Fruit fly (Drosophila melanogaster) whole organism, embryonic: ENCODE data around the gene RhoGAP100F.

Experiments
- Atf3 ChIP-seq: fragments of 200-800 bp; sonication (Bioruptor generic); optimal IDR thresholded peaks from 3 replicates; lab custom pipeline; 2016; ENCODE audit warnings: missing biosample characterization, missing genetic modification characterization
- BtbVII ChIP-seq: fragments of 200-800 bp; sonication (Bioruptor generic); optimal IDR thresholded peaks from 3 replicates; lab custom pipeline; 2017; ENCODE audit warnings: missing biosample characterization, mild to moderate bottlenecking, missing genetic modification characterization
- C15 ChIP-seq: fragments of 200-800 bp; sonication (Bioruptor generic); IDR thresholded peaks from 3 replicates; pipeline ENCODE4 v1.3.6; 2022; ENCODE audit warnings: missing biosample characterization, missing genetic modification characterization
- CG10321 ChIP-seq: fragments of 200-800 bp; sonication (Bioruptor generic); IDR thresholded peaks from 2 replicates; pipeline ENCODE4 v1.3.6; 2022; ENCODE audit warnings: missing biosample characterization, missing genetic modification characterization
- CG11456 ChIP-seq: fragments of 200-800 bp; sonication (Bioruptor generic); IDR thresholded peaks from 3 replicates; pipeline ENCODE4 v1.3.6; 2022; ENCODE audit warnings: missing biosample characterization, missing genetic modification characterization
- CG11560 ChIP-seq: fragments of 200-800 bp; sonication (Bioruptor generic); IDR thresholded peaks from 3 replicates; pipeline ENCODE4 v1.3.6; 2022; ENCODE audit warnings: missing biosample characterization, missing genetic modification characterization
- CG12744 ChIP-seq: fragments of 200-800 bp; sonication (Bioruptor generic); optimal IDR thresholded peaks from 2 replicates; lab custom pipeline; 2016; ENCODE audit warnings: missing biosample characterization, missing genetic modification characterization
- CG13296 ChIP-seq: fragments of 200-800 bp; sonication (Bioruptor generic); optimal IDR thresholded peaks from 3 replicates; lab custom pipeline; 2018; ENCODE audit warnings: missing biosample characterization, mild to moderate bottlenecking, missing genetic modification characterization
- CG16863 ChIP-seq: fragments of 200-800 bp; sonication (Bioruptor generic); optimal IDR thresholded peaks from 3 replicates; lab custom pipeline; 2016; ENCODE audit warnings: missing biosample characterization, missing genetic modification characterization
- CG17186 ChIP-seq: fragments of 200-800 bp; sonication (Bioruptor generic); optimal IDR thresholded peaks from 3 replicates; lab custom pipeline; 2017; ENCODE audit warnings: missing biosample characterization, missing genetic modification reagents, missing genetic modification characterization
- CG17361 ChIP-seq: fragments of 200-800 bp; sonication (Bioruptor generic); IDR thresholded peaks from 3 replicates; pipeline ENCODE4 v1.3.6; 2022; ENCODE audit warnings: missing biosample characterization, missing genetic modification characterization
- CG17612 ChIP-seq: fragments of 200-800 bp; sonication (Bioruptor generic); IDR thresholded peaks from 2 replicates; pipeline ENCODE4 v1.3.6; 2022; ENCODE audit warnings: missing biosample characterization, missing genetic modification characterization
- CG1832 ChIP-seq: fragments of 200-800 bp; sonication (Bioruptor generic); optimal IDR thresholded peaks from 2 replicates; lab custom pipeline; 2017; ENCODE audit warnings: missing biosample characterization, mild to moderate bottlenecking, missing genetic modification characterization, inconsistent platforms
- CG2116 ChIP-seq: fragments of 200-800 bp; sonication (Bioruptor generic); optimal IDR thresholded peaks from 3 replicates; lab custom pipeline; 2018; ENCODE audit warnings: missing biosample characterization, mild to moderate bottlenecking, missing genetic modification characterization
- CG30403 ChIP-seq: fragments of 200-800 bp; sonication (Bioruptor generic); optimal IDR thresholded peaks from 3 replicates; lab custom pipeline; 2016; ENCODE audit warnings: missing biosample characterization, missing genetic modification characterization
- CG3065 ChIP-seq: fragments of 200-800 bp; sonication (Bioruptor generic); optimal IDR thresholded peaks from 2 replicates; lab custom pipeline; 2016; ENCODE audit warnings: missing biosample characterization, missing genetic modification characterization
- CG31388 ChIP-seq: fragments of 200-800 bp; sonication (Bioruptor generic); optimal IDR thresholded peaks from 2 replicates; lab custom pipeline; 2016; ENCODE audit warnings: missing biosample characterization, missing genetic modification characterization
- CG32532 ChIP-seq: fragments of 200-800 bp; sonication (Bioruptor generic); IDR thresholded peaks from 2 replicates; pipeline ENCODE4 v1.3.6; 2022; ENCODE audit warnings: missing biosample characterization, missing genetic modification characterization
- CG5953 ChIP-seq: fragments of 200-800 bp; sonication (Bioruptor generic); IDR thresholded peaks from 2 replicates; pipeline ENCODE4 v1.3.6; 2022; ENCODE audit warnings: missing biosample characterization, missing genetic modification characterization
- CG7928 ChIP-seq: fragments of 200-800 bp; sonication (Bioruptor generic); optimal IDR thresholded peaks from 2 replicates; lab custom pipeline; 2017; ENCODE audit warnings: missing biosample characterization, mild to moderate bottlenecking, missing genetic modification characterization
- Dref ChIP-seq: fragments of 200-800 bp; sonication (Bioruptor generic); IDR thresholded peaks from 2 replicates; pipeline ENCODE4 v1.3.6; 2022; ENCODE audit warnings: missing biosample characterization, missing genetic modification characterization
- Fer3 ChIP-seq: fragments of 200-800 bp; sonication (Bioruptor generic); optimal IDR thresholded peaks from 2 replicates; lab custom pipeline; 2018; ENCODE audit warnings: missing biosample characterization, mild to moderate bottlenecking, missing genetic modification characterization, moderate library complexity
- Gsc ChIP-seq: fragments of 200-800 bp; sonication (Bioruptor generic); IDR thresholded peaks from 2 replicates; pipeline ENCODE4 v1.3.6; 2022; ENCODE audit warnings: missing biosample characterization, missing genetic modification characterization
- Gug ChIP-seq: fragments of 200-800 bp; sonication (Bioruptor generic); IDR thresholded peaks from 4 replicates; pipeline ENCODE4 v1.3.6; 2022; ENCODE audit warnings: missing biosample characterization, missing genetic modification characterization
- HLH3B ChIP-seq: fragments of 200-800 bp; sonication (Bioruptor generic); IDR thresholded peaks from 2 replicates; pipeline ENCODE4 v1.3.6; 2022; ENCODE audit warnings: missing biosample characterization, missing genetic modification characterization
- HLHmδ ChIP-seq: fragments of 200-800 bp; sonication (Bioruptor generic); optimal IDR thresholded peaks from 2 replicates; lab custom pipeline; 2018; ENCODE audit warnings: missing biosample characterization, mild to moderate bottlenecking, missing genetic modification characterization, moderate library complexity
- HmgD ChIP-seq: fragments of 200-800 bp; sonication (Bioruptor generic); optimal IDR thresholded peaks from 3 replicates; lab custom pipeline; 2016; ENCODE audit warnings: missing biosample characterization, missing genetic modification characterization
- Hsf ChIP-seq: fragments of 200-800 bp; sonication (Bioruptor generic); optimal IDR thresholded peaks from 3 replicates; lab custom pipeline; 2016; ENCODE audit warnings: missing biosample characterization, missing genetic modification characterization
- Mad ChIP-seq: fragments of 200-800 bp; sonication (Bioruptor generic); optimal IDR thresholded peaks from 2 replicates; lab custom pipeline; 2016; ENCODE audit warnings: missing biosample characterization, missing genetic modification characterization
- Mes4 ChIP-seq: fragments of 200-800 bp; sonication (Bioruptor generic); optimal IDR thresholded peaks from 2 replicates; lab custom pipeline; 2016; ENCODE audit warnings: missing biosample characterization, missing genetic modification characterization
- NC2α ChIP-seq: fragments of 200-800 bp; sonication (Bioruptor generic); optimal IDR thresholded peaks from 2 replicates; lab custom pipeline; 2016; ENCODE audit warnings: missing biosample characterization, missing genetic modification characterization
- Nf-YB ChIP-seq: fragments of 200-800 bp; sonication (Bioruptor generic); optimal IDR thresholded peaks from 3 replicates; lab custom pipeline; 2019; ENCODE audit warnings: missing biosample characterization, mild to moderate bottlenecking, missing genetic modification characterization, moderate library complexity
- Oli ChIP-seq: fragments of 200-800 bp; sonication (Bioruptor generic); optimal IDR thresholded peaks from 2 replicates; lab custom pipeline; 2018; ENCODE audit warnings: missing biosample characterization, mild to moderate bottlenecking, missing genetic modification characterization, moderate library complexity
- PHDP ChIP-seq: fragments of 200-800 bp; sonication (Bioruptor generic); optimal IDR thresholded peaks from 3 replicates; lab custom pipeline; 2018; ENCODE audit warnings: missing biosample characterization, mild to moderate bottlenecking, missing genetic modification characterization, moderate library complexity
- Vsx1 ChIP-seq: fragments of 200-800 bp; sonication (Bioruptor generic); optimal IDR thresholded peaks from 2 replicates; lab custom pipeline; 2017; ENCODE audit warnings: missing biosample characterization, mild to moderate bottlenecking, missing genetic modification characterization, missing genetic modification reagents
- YL-1 ChIP-seq: fragments of 200-800 bp; sonication (Bioruptor generic); optimal IDR thresholded peaks from 3 replicates; lab custom pipeline; 2017; ENCODE audit warnings: missing biosample characterization, mild to moderate bottlenecking, missing genetic modification characterization
- corto ChIP-seq: fragments of 200-800 bp; sonication (Bioruptor generic); optimal IDR thresholded peaks from 2 replicates; lab custom pipeline; 2016; ENCODE audit warnings: missing biosample characterization, mild to moderate bottlenecking, missing genetic modification characterization, moderate library complexity
- dysf ChIP-seq: fragments of 200-800 bp; sonication (Bioruptor generic); IDR thresholded peaks from 3 replicates; pipeline ENCODE4 v1.3.6; 2022; ENCODE audit warnings: missing biosample characterization, missing genetic modification characterization
- esg ChIP-seq: fragments of 200-800 bp; sonication (Bioruptor generic); conservative IDR thresholded peaks from 2 replicates; pipeline ENCODE4 v1.3.6; 2022; ENCODE audit warnings: missing biosample characterization, missing genetic modification characterization
- ewg ChIP-seq: fragments of 200-800 bp; sonication (Bioruptor generic); optimal IDR thresholded peaks from 3 replicates; lab custom pipeline; 2017; ENCODE audit warnings: mild to moderate bottlenecking, missing biosample characterization, missing genetic modification reagents, missing genetic modification characterization
- eyg ChIP-seq: fragments of 200-800 bp; sonication (Bioruptor generic); optimal IDR thresholded peaks from 3 replicates; lab custom pipeline; 2016; ENCODE audit warnings: missing biosample characterization, missing genetic modification characterization
- fd3F ChIP-seq: fragments of 200-800 bp; sonication (Bioruptor generic); optimal IDR thresholded peaks from 2 replicates; lab custom pipeline; 2018; ENCODE audit warnings: missing biosample characterization, mild to moderate bottlenecking, missing genetic modification characterization, moderate library complexity
- grn ChIP-seq: fragments of 200-800 bp; sonication (Bioruptor generic); optimal IDR thresholded peaks from 3 replicates; lab custom pipeline; 2017; ENCODE audit warnings: missing biosample characterization, missing genetic modification characterization
- gro ChIP-seq: fragments of 200-800 bp; sonication (Bioruptor generic); optimal IDR thresholded peaks from 2 replicates; lab custom pipeline; 2016; ENCODE audit warnings: missing biosample characterization, missing genetic modification characterization
- gsb ChIP-seq: fragments of 200-800 bp; sonication (Bioruptor generic); IDR thresholded peaks from 2 replicates; pipeline ENCODE4 v1.3.6; 2022; ENCODE audit warnings: missing biosample characterization, missing genetic modification characterization
- h ChIP-seq: fragments of >200 bp; optimal IDR thresholded peaks from 2 replicates; lab custom pipeline; 2017
- her ChIP-seq: fragments of 200-800 bp; sonication (Bioruptor generic); optimal IDR thresholded peaks from 2 replicates; lab custom pipeline; 2016; ENCODE audit warnings: missing biosample characterization, missing genetic modification characterization
- hth ChIP-seq: fragments of >200 bp; optimal IDR thresholded peaks from 2 replicates; lab custom pipeline; 2017; ENCODE audit warnings: inconsistent platforms
- ind ChIP-seq: fragments of 200-800 bp; sonication (Bioruptor generic); optimal IDR thresholded peaks from 3 replicates; lab custom pipeline; 2016; ENCODE audit warnings: missing biosample characterization, missing genetic modification characterization
- inv ChIP-seq: fragments of 200-800 bp; sonication (Bioruptor generic); IDR thresholded peaks from 2 replicates; pipeline ENCODE4 v1.3.6; 2022; ENCODE audit warnings: missing biosample characterization, missing genetic modification characterization; ENCODE audit not compliant: partially characterized antibody
- nau ChIP-seq: fragments of 200-800 bp; sonication (Bioruptor generic); optimal IDR thresholded peaks from 3 replicates; lab custom pipeline; 2017; ENCODE audit warnings: missing biosample characterization, mild to moderate bottlenecking, missing genetic modification characterization, missing genetic modification reagents
- phol ChIP-seq: fragments of 200-800 bp; sonication (Bioruptor generic); optimal IDR thresholded peaks from 3 replicates; lab custom pipeline; 2018; ENCODE audit warnings: missing biosample characterization, mild to moderate bottlenecking, missing genetic modification characterization, moderate library complexity
- tll ChIP-seq, 2 experiments: fragments of 200-800 bp in 1 of 2; fragments of >200 bp in 1 of 2; sonication (Bioruptor generic) in 1 of 2; optimal IDR thresholded peaks; 2 replicates each; lab custom pipeline; 2017 to 2019; ENCODE audit warnings: missing biosample characterization in 2 of 2, missing genetic modification characterization in 2 of 2, mild to moderate bottlenecking in 1 of 2, moderate library complexity in 1 of 2

RhoGAP100F gene

DNA sequence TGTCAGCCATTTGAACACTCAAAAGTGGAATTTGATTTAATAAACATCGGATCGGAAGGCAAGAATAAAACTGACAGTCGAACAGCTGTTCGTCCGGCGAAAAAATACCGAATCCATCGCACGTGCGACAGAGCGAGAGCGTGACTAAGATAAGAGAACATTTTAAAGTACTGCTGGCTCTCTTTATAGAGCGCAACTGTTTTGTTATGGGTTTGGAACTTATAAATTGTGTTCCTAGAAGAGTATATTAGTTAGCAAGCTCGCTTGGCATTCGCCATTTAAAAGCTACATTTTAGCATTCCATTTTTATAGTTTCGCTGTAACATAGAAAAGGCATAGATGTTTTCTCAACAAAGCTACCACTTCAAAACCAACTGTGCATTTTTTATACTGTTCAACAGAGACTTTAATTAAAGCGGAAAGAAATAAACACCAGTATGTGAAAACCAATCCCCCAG lies 2.3 kb upstream of the RhoGAP100F start, which contains the start of gene Rift (continued):
- no peak for TF ChIP-seq tll (GFP tag; optimal IDR thresholded peaks at IDR 0.05; lab: Kevin White, UChicago)
- no peak for TF ChIP-seq CG31388 (GFP tag; lab: Kevin White, UChicago)
- TF ChIP-seq CG30403 (GFP tag; lab: Kevin White, UChicago): peak; percentile 30
- TF ChIP-seq CG13296: peak; percentile 24
- no peak for TF ChIP-seq Gsc (GFP tag; lab: Robert Waterston, UW)
- peak; percentile 46; the same call in 1 of the 3 replicates for TF ChIP-seq dysf (GFP tag; lab: Robert Waterston, UW)
- TF ChIP-seq CG3065 (GFP tag; lab: Kevin White, UChicago): no peak
- TF ChIP-seq nau (GFP tag; lab: Kevin White, UChicago): peak; percentile 21
- TF ChIP-seq Mes4 (GFP tag; lab: Kevin White, UChicago): no peak
- no peak for TF ChIP-seq Dref (GFP tag; lab: Robert Waterston, UW)
- no peak for TF ChIP-seq CG7928 (GFP tag; lab: Kevin White, UChicago)
- no peak for TF ChIP-seq h
- TF ChIP-seq Nf-YB: no peak
- no peak for TF ChIP-seq hth (lab: Kevin White, UChicago)
- no peak for TF ChIP-seq CG10321 (GFP tag; lab: Robert Waterston, UW)
- TF ChIP-seq Oli (tag; lab: Kevin White, UChicago): peak; percentile 11
- TF ChIP-seq CG5953: no peak
- no peak for TF ChIP-seq gsb (GFP tag; lab: Robert Waterston, UW)
- no peak for TF ChIP-seq NC2α
- TF ChIP-seq eyg: no peak
- no peak for TF ChIP-seq CG1832 (GFP tag; lab: Kevin White, UChicago)
- TF ChIP-seq PHDP (tag; lab: Kevin White, UChicago): no peak
- TF ChIP-seq CG16863 (GFP tag; lab: Kevin White, UChicago): no peak
- no peak for TF ChIP-seq her
- TF ChIP-seq CG11560 (tag; lab: Robert Waterston, UW): no peak
- TF ChIP-seq Fer3 (tag; lab: Kevin White, UChicago): peak; percentile 51
- no peak for TF ChIP-seq inv
- TF ChIP-seq esg (GFP tag; lab: Robert Waterston, UW): no peak
- no peak for TF ChIP-seq CG2116 (GFP tag; lab: Kevin White, UChicago)
- TF ChIP-seq CG11456 (GFP tag; lab: Robert Waterston, UW): no peak
- TF ChIP-seq ind (GFP tag; lab: Kevin White, UChicago): peak; percentile 6
- TF ChIP-seq CG32532 (GFP tag; lab: Robert Waterston, UW): peak; percentile 75
- no peak for TF ChIP-seq corto (GFP tag; lab: Kevin White, UChicago)
- TF ChIP-seq CG17186 (GFP tag; lab: Kevin White, UChicago): no peak
- TF ChIP-seq phol (tag; lab: Kevin White, UChicago): no peak
- TF ChIP-seq HmgD: no peak
- TF ChIP-seq Atf3: no peak
- TF ChIP-seq ewg (GFP tag; lab: Kevin White, UChicago): peak; percentile 13
- TF ChIP-seq YL-1: peak; percentile 69
- no peak for TF ChIP-seq grn (GFP tag; lab: Kevin White, UChicago)
- no peak for TF ChIP-seq CG17361
- TF ChIP-seq Hsf: peak; percentile 42
- TF ChIP-seq CG17612 (GFP tag; lab: Robert Waterston, UW): no peak
- TF ChIP-seq HLH3B: peak; percentile 17; the same call in 1 of the 2 replicates
- TF ChIP-seq Vsx1: no peak
- no peak for TF ChIP-seq CG12744 (GFP tag; lab: Kevin White, UChicago)
- peak; percentile 36 for TF ChIP-seq fd3F
- no peak for TF ChIP-seq Mad
- no peak for TF ChIP-seq HLHmδ (GFP tag; lab: Kevin White, UChicago)
- TF ChIP-seq gro (GFP tag; lab: Kevin White, UChicago): no peak
- TF ChIP-seq C15 (GFP tag; lab: Robert Waterston, UW): no peak
- TF ChIP-seq BtbVII: no peak
- TF ChIP-seq Gug: peak; percentile 30; the same call in 1 of the 4 replicates
